Fruit fly (Drosophila melanogaster) whole organism, prepupa: ENCODE results near the gene Setd3.

Source experiments
- Blimp-1 ChIP-seq: fragments of 200-800 bp; sonication (Bioruptor generic); optimal IDR thresholded peaks from 3 replicates; lab custom pipeline; 2017; ENCODE audit warnings: missing biosample characterization, missing genetic modification characterization, mild to moderate bottlenecking, moderate library complexity, missing genetic modification reagents
- CG10631 ChIP-seq: fragments of 200-800 bp; sonication (Bioruptor generic); optimal IDR thresholded peaks from 2 replicates; lab custom pipeline; 2016; ENCODE audit warnings: missing biosample characterization, missing genetic modification characterization
- CG10669 ChIP-seq: fragments of 200-800 bp; sonication (Bioruptor generic); optimal IDR thresholded peaks from 3 replicates; lab custom pipeline; 2018; ENCODE audit warnings: missing biosample characterization, mild to moderate bottlenecking, missing genetic modification characterization, moderate library complexity
- CG11294 ChIP-seq: fragments of 200-800 bp; sonication (Bioruptor generic); IDR thresholded peaks from 2 replicates; pipeline ENCODE4 v1.3.6; 2022; ENCODE audit warnings: missing biosample characterization, missing genetic modification characterization
- CG11902 ChIP-seq: fragments of 200-800 bp; sonication (Bioruptor generic); optimal IDR thresholded peaks from 3 replicates; lab custom pipeline; 2016; ENCODE audit warnings: missing biosample characterization, missing genetic modification characterization
- CG15336 ChIP-seq: fragments of 200-800 bp; sonication (Bioruptor generic); IDR thresholded peaks from 2 replicates; pipeline ENCODE4 v1.3.6; 2022; ENCODE audit warnings: missing biosample characterization, missing genetic modification characterization
- CG1621 ChIP-seq: fragments of 200-800 bp; sonication (Bioruptor generic); optimal IDR thresholded peaks from 3 replicates; lab custom pipeline; 2018; ENCODE audit warnings: missing biosample characterization, mild to moderate bottlenecking, missing genetic modification characterization
- CG16779 ChIP-seq: fragments of 200-800 bp; sonication (Bioruptor generic); optimal IDR thresholded peaks from 3 replicates; lab custom pipeline; 2017; ENCODE audit warnings: missing biosample characterization, mild to moderate bottlenecking, missing genetic modification characterization
- CG3032 ChIP-seq: fragments of 200-800 bp; optimal IDR thresholded peaks from 2 replicates; lab custom pipeline; 2019; ENCODE audit warnings: missing biosample characterization, mild to moderate bottlenecking, missing genetic modification characterization, moderate library complexity
- CG31627 ChIP-seq: fragments of 200-800 bp; sonication (Bioruptor generic); optimal IDR thresholded peaks from 3 replicates; lab custom pipeline; 2016; ENCODE audit warnings: missing biosample characterization, missing genetic modification characterization
- CG34406 ChIP-seq: fragments of 200-800 bp; sonication (Bioruptor generic); optimal IDR thresholded peaks from 3 replicates; lab custom pipeline; 2016; ENCODE audit warnings: missing biosample characterization, missing genetic modification characterization
- CG3919 ChIP-seq: fragments of 200-800 bp; sonication (Bioruptor generic); optimal IDR thresholded peaks from 3 replicates; lab custom pipeline; 2016; ENCODE audit warnings: missing biosample characterization, missing genetic modification characterization
- CG4318 ChIP-seq: fragments of 200-800 bp; sonication (Bioruptor generic); optimal IDR thresholded peaks from 3 replicates; lab custom pipeline; 2017; ENCODE audit warnings: missing biosample characterization, mild to moderate bottlenecking, missing genetic modification characterization
- CG6163 ChIP-seq: fragments of 200-800 bp; sonication (Bioruptor generic); IDR thresholded peaks from 3 replicates; pipeline ENCODE4 v1.3.6; 2022; ENCODE audit warnings: missing biosample characterization, missing genetic modification characterization
- CG6276 ChIP-seq: fragments of 200-800 bp; sonication (Bioruptor generic); optimal IDR thresholded peaks from 2 replicates; lab custom pipeline; 2017; ENCODE audit warnings: missing biosample characterization, mild to moderate bottlenecking, missing genetic modification characterization
- CG6792 ChIP-seq: fragments of 200-800 bp; sonication (Bioruptor generic); optimal IDR thresholded peaks from 3 replicates; lab custom pipeline; 2016; ENCODE audit warnings: missing biosample characterization, missing genetic modification characterization
- CG6808 ChIP-seq: fragments of 200-800 bp; sonication (Bioruptor generic); optimal IDR thresholded peaks from 3 replicates; lab custom pipeline; 2017; ENCODE audit warnings: missing biosample characterization, missing genetic modification characterization, mild to moderate bottlenecking, moderate library complexity, missing genetic modification reagents
- CG7368 ChIP-seq: fragments of 200-800 bp; sonication (Bioruptor generic); optimal IDR thresholded peaks from 3 replicates; lab custom pipeline; 2016; ENCODE audit warnings: missing biosample characterization, missing genetic modification characterization
- CG8319 ChIP-seq: fragments of 200-800 bp; sonication (Bioruptor generic); optimal IDR thresholded peaks from 3 replicates; lab custom pipeline; 2016; ENCODE audit warnings: missing biosample characterization, missing genetic modification characterization
- CG8632 ChIP-seq: fragments of 200-800 bp; sonication (Bioruptor generic); optimal IDR thresholded peaks from 3 replicates; lab custom pipeline; 2016; ENCODE audit warnings: missing biosample characterization, missing genetic modification characterization
- Eip78C ChIP-seq: fragments of 200-800 bp; sonication (Bioruptor generic); peaks from one replicate; lab custom pipeline; 2016; ENCODE audit warnings: missing biosample characterization, missing genetic modification characterization
- Eip93F ChIP-seq: fragments of 200-800 bp; sonication (Bioruptor generic); optimal IDR thresholded peaks from 2 replicates; lab custom pipeline; 2016; ENCODE audit warnings: missing biosample characterization, mild to moderate bottlenecking, missing genetic modification characterization
- Ets21C ChIP-seq: fragments of 200-800 bp; sonication (Bioruptor generic); optimal IDR thresholded peaks from 3 replicates; lab custom pipeline; 2016; ENCODE audit warnings: missing biosample characterization, missing genetic modification characterization
- Ets96B ChIP-seq: fragments of 200-800 bp; optimal IDR thresholded peaks from 2 replicates; lab custom pipeline; 2019; ENCODE audit warnings: missing biosample characterization, mild to moderate bottlenecking, missing genetic modification characterization, moderate library complexity
- Gug ChIP-seq: fragments of 200-800 bp; sonication (Bioruptor generic); IDR thresholded peaks from 2 replicates; pipeline ENCODE4 v1.3.6; 2022; ENCODE audit warnings: missing biosample characterization, missing genetic modification characterization
- Hr39 ChIP-seq: fragments of 200-800 bp; sonication (Bioruptor generic); optimal IDR thresholded peaks from 2 replicates; lab custom pipeline; 2016; ENCODE audit warnings: missing biosample characterization, missing genetic modification characterization
- Hr4 ChIP-seq: fragments of 200-800 bp; sonication (Bioruptor generic); optimal IDR thresholded peaks from 3 replicates; lab custom pipeline; 2016; ENCODE audit warnings: missing biosample characterization, missing genetic modification characterization
- Lpt ChIP-seq: fragments of 200-800 bp; sonication (Bioruptor generic); optimal IDR thresholded peaks from 3 replicates; lab custom pipeline; 2016; ENCODE audit warnings: missing biosample characterization, missing genetic modification characterization
- Met ChIP-seq: fragments of 200-800 bp; sonication (Bioruptor generic); optimal IDR thresholded peaks from 3 replicates; lab custom pipeline; 2016; ENCODE audit warnings: missing biosample characterization, missing genetic modification characterization
- OdsH ChIP-seq: fragments of 200-800 bp; sonication (Bioruptor generic); optimal IDR thresholded peaks from 3 replicates; lab custom pipeline; 2016; ENCODE audit warnings: missing biosample characterization, missing genetic modification characterization
- Sox102F ChIP-seq: fragments of 200-800 bp; sonication (Bioruptor generic); optimal IDR thresholded peaks from 2 replicates; lab custom pipeline; 2016; ENCODE audit warnings: missing biosample characterization, mild to moderate bottlenecking, missing genetic modification characterization
- Sox14 ChIP-seq: fragments of 200-800 bp; sonication (Bioruptor generic); optimal IDR thresholded peaks from 3 replicates; lab custom pipeline; 2016; ENCODE audit warnings: missing biosample characterization, missing genetic modification characterization
- Sox15 ChIP-seq: fragments of 200-800 bp; sonication (Bioruptor generic); optimal IDR thresholded peaks from 3 replicates; lab custom pipeline; 2016; ENCODE audit warnings: missing biosample characterization, missing genetic modification characterization
- achi ChIP-seq: fragments of 200-800 bp; sonication (Bioruptor generic); optimal IDR thresholded peaks from 3 replicates; lab custom pipeline; 2016; ENCODE audit warnings: missing biosample characterization, missing genetic modification characterization
- acj6 ChIP-seq: fragments of 200-800 bp; sonication (Bioruptor generic); optimal IDR thresholded peaks from 3 replicates; lab custom pipeline; 2016; ENCODE audit warnings: missing biosample characterization, missing genetic modification characterization
- cyc ChIP-seq: fragments of 200-800 bp; sonication (Bioruptor generic); optimal IDR thresholded peaks from 3 replicates; lab custom pipeline; 2016; ENCODE audit warnings: missing biosample characterization, missing genetic modification characterization
- dac ChIP-seq: fragments of 200-800 bp; sonication (Bioruptor generic); optimal IDR thresholded peaks from 2 replicates; lab custom pipeline; 2017; ENCODE audit warnings: missing biosample characterization, mild to moderate bottlenecking, missing genetic modification characterization
- dsx ChIP-seq: fragments of 200-800 bp; optimal IDR thresholded peaks from 3 replicates; lab custom pipeline; 2019; ENCODE audit warnings: missing biosample characterization, mild to moderate bottlenecking, missing genetic modification characterization, moderate library complexity; ENCODE audit not compliant: poor library complexity, severe bottlenecking
- eg ChIP-seq: fragments of 200-800 bp; sonication (Bioruptor generic); IDR thresholded peaks from 3 replicates; pipeline ENCODE4 v1.3.6; 2022; ENCODE audit warnings: missing biosample characterization, missing genetic modification characterization
- esn ChIP-seq: fragments of 200-800 bp; sonication (Bioruptor generic); optimal IDR thresholded peaks from 2 replicates; lab custom pipeline; 2016; ENCODE audit warnings: missing biosample characterization, mild to moderate bottlenecking, missing genetic modification characterization, moderate library complexity
- fd59A ChIP-seq: fragments of 200-800 bp; sonication (Bioruptor generic); optimal IDR thresholded peaks from 2 replicates; lab custom pipeline; 2017; ENCODE audit warnings: missing biosample characterization, mild to moderate bottlenecking, missing genetic modification characterization, missing genetic modification reagents
- fd85E ChIP-seq: fragments of 200-800 bp; sonication (Bioruptor generic); optimal IDR thresholded peaks from 3 replicates; lab custom pipeline; 2016; ENCODE audit warnings: missing biosample characterization, missing genetic modification characterization
- fkh ChIP-seq: fragments of 200-800 bp; sonication (Bioruptor generic); optimal IDR thresholded peaks from 3 replicates; lab custom pipeline; 2017; ENCODE audit warnings: missing biosample characterization, mild to moderate bottlenecking, missing genetic modification characterization, moderate library complexity
- lz ChIP-seq: fragments of 200-800 bp; sonication (Bioruptor generic); optimal IDR thresholded peaks from 3 replicates; lab custom pipeline; 2016; ENCODE audit warnings: missing biosample characterization, missing genetic modification characterization
- net ChIP-seq: fragments of 200-800 bp; sonication (Bioruptor generic); optimal IDR thresholded peaks from 3 replicates; lab custom pipeline; 2016; ENCODE audit warnings: missing biosample characterization, missing genetic modification characterization
- pdm3 ChIP-seq: fragments of 200-800 bp; sonication (Bioruptor generic); optimal IDR thresholded peaks from 3 replicates; lab custom pipeline; 2016; ENCODE audit warnings: missing biosample characterization, missing genetic modification characterization
- salr ChIP-seq, 2 experiments: fragments of 200-800 bp; sonication (Bioruptor generic); optimal IDR thresholded peaks; 3 replicates each; lab custom pipeline; 2016 to 2018; ENCODE audit warnings: missing biosample characterization in 2 of 2, missing genetic modification characterization in 2 of 2, mild to moderate bottlenecking in 1 of 2
- spab ChIP-seq: fragments of 200-800 bp; sonication (Bioruptor generic); optimal IDR thresholded peaks from 2 replicates; lab custom pipeline; 2017; ENCODE audit warnings: missing biosample characterization, mild to moderate bottlenecking, missing genetic modification characterization, missing genetic modification reagents
- ss ChIP-seq, 2 experiments: fragments of 200-800 bp; sonication (Bioruptor generic); optimal IDR thresholded peaks; 2 replicates in 1 of 2; 3 replicates in 1 of 2; lab custom pipeline; 2017 to 2018; ENCODE audit warnings: mild to moderate bottlenecking in 2 of 2, missing biosample characterization in 2 of 2, missing genetic modification characterization in 2 of 2, moderate library complexity in 1 of 2
- svp ChIP-seq: fragments of 200-800 bp; sonication (Bioruptor generic); peaks from one replicate; lab custom pipeline; 2016; ENCODE audit warnings: missing biosample characterization, missing genetic modification characterization
- vri ChIP-seq: fragments of 200-800 bp; sonication (Bioruptor generic); optimal IDR thresholded peaks from 3 replicates; lab custom pipeline; 2016; ENCODE audit warnings: missing biosample characterization, mild to moderate bottlenecking, missing genetic modification characterization

Setd3 gene

DNA sequence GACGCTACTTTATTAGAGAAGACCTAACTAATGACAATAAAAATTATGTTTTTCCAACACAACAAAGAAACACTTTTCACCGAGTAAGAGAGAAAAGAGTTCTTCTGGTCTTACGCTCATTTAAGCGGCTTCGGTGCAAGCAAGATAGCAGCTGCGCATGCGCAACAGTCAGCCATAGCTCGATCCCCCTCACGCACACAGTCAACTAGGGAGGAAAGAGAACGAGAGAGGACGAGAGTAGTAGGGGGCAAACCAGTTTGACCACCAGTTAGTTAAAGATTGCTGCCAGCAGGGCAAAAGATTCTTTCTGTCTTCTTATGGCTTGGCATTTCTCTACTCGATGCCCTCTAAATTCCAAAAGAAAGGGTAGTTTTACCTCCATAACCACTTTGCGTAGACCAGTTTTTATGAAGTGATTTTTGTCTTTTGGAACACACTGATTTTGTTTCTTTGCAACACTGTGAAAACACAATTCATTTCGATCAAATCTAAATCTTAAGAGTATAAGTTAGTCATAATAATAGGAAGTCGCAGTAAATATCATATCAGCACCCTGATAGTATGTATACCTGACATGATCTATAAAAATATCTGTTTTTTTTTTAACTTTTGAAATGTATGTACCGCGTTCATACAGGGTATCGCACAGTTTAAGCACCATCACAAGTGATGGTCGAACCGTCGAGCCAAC is 32.0 kb upstream of the Setd3 start:
- peak; percentile 46 for TF ChIP-seq acj6 (GFP tag; lab: Kevin White, UChicago)
- peak; percentile 29 for TF ChIP-seq CG31627
- TF ChIP-seq fkh = no peak
- peak; percentile 56 for TF ChIP-seq achi
- TF ChIP-seq CG10631 (GFP tag; lab: Kevin White, UChicago) = peak; percentile 60
- no peak for TF ChIP-seq Met (GFP tag; lab: Kevin White, UChicago)
- TF ChIP-seq dsx (GFP tag; lab: Kevin White, UChicago) = peak; percentile 28
- peak; percentile 17 for TF ChIP-seq Ets96B (tag; lab: Kevin White, UChicago)
- TF ChIP-seq CG4318 (GFP tag; lab: Kevin White, UChicago) = no peak
- no peak for TF ChIP-seq Lpt (GFP tag; lab: Kevin White, UChicago)
- TF ChIP-seq svp (GFP tag; lab: Kevin White, UChicago) = no peak
- TF ChIP-seq CG8319 = no peak
- TF ChIP-seq salr (GFP tag; optimal IDR thresholded peaks at IDR 0.05; lab: Kevin White, UChicago) = peak in 1 of 2 experiments; percentile 59
- TF ChIP-seq Hr39 (GFP tag; lab: Kevin White, UChicago) = no peak
- peak; percentile 40 for TF ChIP-seq Sox102F (GFP tag; lab: Kevin White, UChicago)
- TF ChIP-seq CG6163 (GFP tag; lab: Robert Waterston, UW) = peak; percentile 41; the same call in 1 of the 3 replicates
- TF ChIP-seq CG3032 (tag; lab: Kevin White, UChicago) = no peak
- peak; percentile 19 for TF ChIP-seq spab (GFP tag; lab: Kevin White, UChicago)
- TF ChIP-seq vri (GFP tag; lab: Kevin White, UChicago) = no peak
- no peak for TF ChIP-seq Blimp-1 (GFP tag; lab: Kevin White, UChicago)
- no peak for TF ChIP-seq Eip93F (GFP tag; lab: Kevin White, UChicago)
- TF ChIP-seq CG3919 = peak; percentile 29
- no peak for TF ChIP-seq CG16779 (tag; lab: Kevin White, UChicago)
- peak; percentile 35 for TF ChIP-seq Sox14 (GFP tag; lab: Kevin White, UChicago)
- TF ChIP-seq fd59A (GFP tag; lab: Kevin White, UChicago) = peak; percentile 34
- no peak; the same call in 1 of the 2 replicates for TF ChIP-seq CG15336 (GFP tag; lab: Robert Waterston, UW)
- TF ChIP-seq cyc (GFP tag; lab: Kevin White, UChicago) = peak; percentile 38
- TF ChIP-seq dac (GFP tag; lab: Kevin White, UChicago) = no peak
- TF ChIP-seq CG1621 (tag; lab: Kevin White, UChicago) = no peak
- no peak for TF ChIP-seq CG10669
- TF ChIP-seq CG6276 (GFP tag; lab: Kevin White, UChicago) = peak; percentile 28
- no peak for TF ChIP-seq CG7368 (GFP tag; lab: Kevin White, UChicago)
- TF ChIP-seq CG34406 (GFP tag; lab: Kevin White, UChicago) = no peak
- peak; percentile 38 for TF ChIP-seq CG6808 (GFP tag; lab: Kevin White, UChicago)
- TF ChIP-seq CG8632 (GFP tag; lab: Kevin White, UChicago) = peak; percentile 34
- no peak for TF ChIP-seq CG11294 (GFP tag; lab: Robert Waterston, UW)
- TF ChIP-seq ss (GFP tag; optimal IDR thresholded peaks at IDR 0.05; lab: Kevin White, UChicago) = peak in 1 of 2 experiments; percentile 54
- peak; percentile 52 for TF ChIP-seq pdm3 (GFP tag; lab: Kevin White, UChicago)
- TF ChIP-seq Eip78C = peak; percentile 81
- TF ChIP-seq Ets21C (GFP tag; lab: Kevin White, UChicago) = no peak
- no peak for TF ChIP-seq fd85E (GFP tag; lab: Kevin White, UChicago)
- peak; percentile 37 for TF ChIP-seq OdsH (GFP tag; lab: Kevin White, UChicago)
- no peak for TF ChIP-seq CG11902 (GFP tag; lab: Kevin White, UChicago)
- TF ChIP-seq net (GFP tag; lab: Kevin White, UChicago) = peak; percentile 16
- no peak for TF ChIP-seq eg (GFP tag; lab: Robert Waterston, UW)
- TF ChIP-seq esn (GFP tag; lab: Kevin White, UChicago) = no peak
- peak; percentile 28 for TF ChIP-seq CG6792
- TF ChIP-seq lz (GFP tag; lab: Kevin White, UChicago) = peak; percentile 6
- no peak for TF ChIP-seq Gug
- peak; percentile 49 for TF ChIP-seq Hr4 (GFP tag; lab: Kevin White, UChicago)
- TF ChIP-seq Sox15 (GFP tag; lab: Kevin White, UChicago) = no peak
